Worm (Caenorhabditis elegans): ENCODE data around the gene rab-37.

- no peak for TF ChIP-seq W03F9.2 (tag; optimal IDR thresholded peaks at IDR 0.05)
- no peak for TF ChIP-seq him-1 (tag; optimal IDR thresholded peaks at IDR 0.05)
- no peak for TF ChIP-seq dao-5 (tag; optimal IDR thresholded peaks at IDR 0.05)
Observed at ce11 chrX:4218174-4218573, 17.5 kb downstream of the rab-37 start, which contains the start of gene W01H2.2.
